Fruit fly (Drosophila melanogaster): ENCODE results near the gene CG3631.

CG3631 gene

dm6 chr3R:14898280-14898756 lies 19.1 kb downstream of the CG3631 start, which contains the start of the genes Nup93-2 and CG3817 (continued):
- TF ChIP-seq CG15601 (tag; optimal IDR thresholded peaks at IDR 0.05) = peak; percentile 7
- peak; percentile 73 for TF ChIP-seq ssp (GFP tag; IDR thresholded peaks at IDR 0.05)
- peak; percentile 59 for TF ChIP-seq twi (tag; optimal IDR thresholded peaks at IDR 0.05)
- no peak for TF ChIP-seq CHES-1-like (GFP tag; optimal IDR thresholded peaks at IDR 0.05)
- TF ChIP-seq CkIIα-i1 (GFP tag; IDR thresholded peaks at IDR 0.05) = no peak
- TF ChIP-seq jigr1 (GFP tag; IDR thresholded peaks at IDR 0.05) = no peak
- peak; percentile 30 for TF ChIP-seq Nf-YB (GFP tag; optimal IDR thresholded peaks at IDR 0.05)
- peak; percentile 86 for TF ChIP-seq klu (GFP tag; IDR thresholded peaks at IDR 0.05)
- no peak for TF ChIP-seq pita (GFP tag; optimal IDR thresholded peaks at IDR 0.05)
- no peak for TF ChIP-seq pfk (GFP tag; optimal IDR thresholded peaks at IDR 0.05)
- TF ChIP-seq CG17385 (GFP tag; optimal IDR thresholded peaks at IDR 0.05) = peak; percentile 16
- no peak for TF ChIP-seq her (GFP tag; optimal IDR thresholded peaks at IDR 0.05)
- peak; percentile 52 for TF ChIP-seq Ets97D (GFP tag; optimal IDR thresholded peaks at IDR 0.05)
- TF ChIP-seq HmgZ (tag; optimal IDR thresholded peaks at IDR 0.05) = no peak
- no peak for TF ChIP-seq sqz (GFP tag; optimal IDR thresholded peaks at IDR 0.05)
- no peak for TF ChIP-seq z (GFP tag; IDR thresholded peaks at IDR 0.05)
- no peak for TF ChIP-seq hkb (optimal IDR thresholded peaks at IDR 0.05)
- TF ChIP-seq hkb (GFP tag; IDR thresholded peaks at IDR 0.05) = peak; percentile 49; the same call in 1 of the 2 replicates
- no peak for TF ChIP-seq CG10462 (GFP tag; optimal IDR thresholded peaks at IDR 0.05)
- TF ChIP-seq Hr51 (GFP tag; optimal IDR thresholded peaks at IDR 0.05) = peak in 1 of 2 experiments; percentile 8
- peak; percentile 28 for TF ChIP-seq fd96Cb (tag; optimal IDR thresholded peaks at IDR 0.05)
- TF ChIP-seq CG7745 (tag; optimal IDR thresholded peaks at IDR 0.05) = no peak
- no peak for TF ChIP-seq cg (GFP tag; optimal IDR thresholded peaks at IDR 0.05)
- no peak for TF ChIP-seq HLHmδ (GFP tag; optimal IDR thresholded peaks at IDR 0.05)
- TF ChIP-seq TFAM (GFP tag; optimal IDR thresholded peaks at IDR 0.05) = no peak
- TF ChIP-seq D19A (tag; optimal IDR thresholded peaks at IDR 0.05) = no peak
- TF ChIP-seq gsb-n (tag; optimal IDR thresholded peaks at IDR 0.05) = no peak
- TF ChIP-seq Hr39 (optimal IDR thresholded peaks at IDR 0.05) = no peak
- peak; percentile 26; the same call in 1 of the 2 replicates for TF ChIP-seq CG6689 (GFP tag; IDR thresholded peaks at IDR 0.05)
- TF ChIP-seq CG17328 (GFP tag; IDR thresholded peaks at IDR 0.05) = no peak
- no peak for TF ChIP-seq lola (GFP tag; optimal IDR thresholded peaks at IDR 0.05)
- TF ChIP-seq CTCF (GFP tag; optimal IDR thresholded peaks at IDR 0.05) = no peak
- TF ChIP-seq Neu2 (GFP tag; optimal IDR thresholded peaks at IDR 0.05; ENCODE audit: borderline replicate concordance) = no peak
- no peak for TF ChIP-seq en (GFP tag; optimal IDR thresholded peaks at IDR 0.05)
- no peak for TF ChIP-seq Dfd (GFP tag; optimal IDR thresholded peaks at IDR 0.05)
- peak; percentile 17 for TF ChIP-seq CG15696 (tag; optimal IDR thresholded peaks at IDR 0.05)
- TF ChIP-seq onecut (GFP tag; IDR thresholded peaks at IDR 0.05) = no peak
- TF ChIP-seq CG1602 (GFP tag; optimal IDR thresholded peaks at IDR 0.05) = peak; percentile 57
- TF ChIP-seq CG31365 (tag; optimal IDR thresholded peaks at IDR 0.05) = no peak
- TF ChIP-seq CG8765 (GFP tag; IDR thresholded peaks at IDR 0.05) = peak; percentile 66; the same call in 1 of the 2 replicates
- TF ChIP-seq Med (GFP tag) = peak; percentile 91
- TF ChIP-seq Sin3A (optimal IDR thresholded peaks at IDR 0.05) = no peak
- TF ChIP-seq pan (optimal IDR thresholded peaks at IDR 0.05) = no peak
- peak in 1 of 2 experiments; percentile 46 for TF ChIP-seq pan (GFP tag; optimal IDR thresholded peaks at IDR 0.05 in 1 of 2, IDR thresholded peaks at IDR 0.05 in 1 of 2)
- TF ChIP-seq ken (GFP tag; IDR thresholded peaks at IDR 0.05) = peak; percentile 69; the same call in 2 of the 3 replicates
- TF ChIP-seq Sox102F (GFP tag; optimal IDR thresholded peaks at IDR 0.05) = peak; percentile 1
- no peak for TF ChIP-seq GATAe (GFP tag; conservative IDR thresholded peaks at IDR 0.05)
- peak; percentile 64 for TF ChIP-seq Meics (GFP tag; optimal IDR thresholded peaks at IDR 0.05)
- TF ChIP-seq CG4617 (GFP tag; optimal IDR thresholded peaks at IDR 0.05; ENCODE audit: borderline replicate concordance) = no peak
- no peak for TF ChIP-seq Atf6 (GFP tag; IDR thresholded peaks at IDR 0.05)
- TF ChIP-seq CG5953 (GFP tag; IDR thresholded peaks at IDR 0.05) = no peak
- no peak for TF ChIP-seq HHEX (GFP tag; optimal IDR thresholded peaks at IDR 0.05)
- TF ChIP-seq CG14050 (GFP tag; IDR thresholded peaks at IDR 0.05) = no peak
